Worm (Caenorhabditis elegans): ENCODE results near the gene Y46G5A.20.

- TF ChIP-seq lin-39 (tag; optimal IDR thresholded peaks at IDR 0.05) (no peak), zag-1 (tag; optimal IDR thresholded peaks at IDR 0.05) (no peak), nhr-237 (tag; optimal IDR thresholded peaks at IDR 0.05) (no peak), zip-4 (GFP tag; optimal IDR thresholded peaks at IDR 0.05) (no peak), lin-15B (tag; optimal IDR thresholded peaks at IDR 0.05) (no peak), aly-2 (tag; optimal IDR thresholded peaks at IDR 0.05) (no peak), nhr-11 (tag; optimal IDR thresholded peaks at IDR 0.05) (no peak), isw-1 (GFP tag; IDR thresholded peaks at IDR 0.05) (no peak), nhr-76 (tag; optimal IDR thresholded peaks at IDR 0.05) (no peak)
Observed at ce11 chrII:12810709-12811108, at the start of gene Y46G5A.20.
